Worm (Caenorhabditis elegans): ENCODE measurements around the gene F10C1.9.

Gene F10C1.9

ce11 chrII:5701485-5701884 lies 43.6 kb downstream of the F10C1.9 start (continued):
- TF ChIP-seq nfya-2 (GFP tag; IDR thresholded peaks at IDR 0.05) (no peak), ceh-100 (GFP tag; IDR thresholded peaks at IDR 0.05) (no peak), cebp-2 (GFP tag; IDR thresholded peaks at IDR 0.05) (no peak), ztf-26 (tag; optimal IDR thresholded peaks at IDR 0.05) (no peak), F33H1.4 (GFP tag; IDR thresholded peaks at IDR 0.05) (peak; percentile 49; the same call in 1 of the 2 replicates), hsf-1 (GFP tag; IDR thresholded peaks at IDR 0.05) (0 out of 2 replicates have a peak, but pooled peaks have one; percentile 20), let-607 (tag; optimal IDR thresholded peaks at IDR 0.05) (no peak), sea-2 (GFP tag; IDR thresholded peaks at IDR 0.05) (no peak), ccch-3 (GFP tag; optimal IDR thresholded peaks at IDR 0.05) (no peak), him-1 (tag; optimal IDR thresholded peaks at IDR 0.05) (peak; percentile 88), lin-40 (tag; optimal IDR thresholded peaks at IDR 0.05) (peak; percentile 49), xnd-1 (tag; optimal IDR thresholded peaks at IDR 0.05) (peak; percentile 32), ztf-25 (GFP tag; IDR thresholded peaks at IDR 0.05) (no peak), bed-1 (GFP tag; IDR thresholded peaks at IDR 0.05) (no peak), lsy-27 (tag; optimal IDR thresholded peaks at IDR 0.05; ENCODE audit: borderline replicate concordance, insufficient read depth) (peak; percentile 88), snpc-4 (GFP tag; optimal IDR thresholded peaks at IDR 0.05) (peak; percentile 97), snpc-4 (tag; optimal IDR thresholded peaks at IDR 0.05) (peak; percentile 98 to 99 (median 98)), C06A6.2 (GFP tag; conservative IDR thresholded peaks at IDR 0.05) (no peak), tbp1 (GFP tag; optimal IDR thresholded peaks at IDR 0.05) (peak; percentile 78), B0019.2 (GFP tag; conservative IDR thresholded peaks at IDR 0.05) (no peak), lsl-1 (GFP tag; optimal IDR thresholded peaks at IDR 0.05) (peak; percentile 59), F57C9.4 (tag; optimal IDR thresholded peaks at IDR 0.05) (no peak), pha-4 (tag; optimal IDR thresholded peaks at IDR 0.05) (no peak), rec-8 (tag; optimal IDR thresholded peaks at IDR 0.05) (peak in 1 of 2 experiments; percentile 3), ekl-4 (GFP tag; IDR thresholded peaks at IDR 0.05) (peak; percentile 47; the same call in 1 of the 2 replicates), tlf-1 (GFP tag; optimal IDR thresholded peaks at IDR 0.05) (no peak), B0336.3 (GFP tag; IDR thresholded peaks at IDR 0.05) (peak; percentile 60; the same call in 1 of the 2 replicates), hmg-1.2 (GFP tag; IDR thresholded peaks at IDR 0.05) (peak; percentile 87), somi-1 (GFP tag; optimal IDR thresholded peaks at IDR 0.05) (no peak), attf-5 (GFP tag; optimal IDR thresholded peaks at IDR 0.05) (no peak), atf-7 (tag; optimal IDR thresholded peaks at IDR 0.05) (peak; percentile 6), nhr-120 (GFP tag; IDR thresholded peaks at IDR 0.05) (no peak), hlh-26 (GFP tag; conservative IDR thresholded peaks at IDR 0.05) (no peak), dox-1 (GFP tag; IDR thresholded peaks at IDR 0.05) (peak; percentile 68)

ce11 chrII:5698869-5699268 lies 46.2 kb downstream of the F10C1.9 start, which contains the start of the genes C25H3.10 and C25H3.1:
TSS of gene C25H3.10 (minus strand) at chrII:5698969.
TSS of gene C25H3.1 (plus strand) at chrII:5699071.
- no peak for TF ChIP-seq F33H1.4 (GFP tag; IDR thresholded peaks at IDR 0.05)
- no peak for TF ChIP-seq F55B11.4 (tag; optimal IDR thresholded peaks at IDR 0.05; ENCODE audit: borderline replicate concordance, insufficient read depth)
- TF ChIP-seq let-526 (GFP tag; IDR thresholded peaks at IDR 0.05), result no peak
- no peak for TF ChIP-seq lin-35 (GFP tag; optimal IDR thresholded peaks at IDR 0.05)
- TF ChIP-seq ets-4 (GFP tag; optimal IDR thresholded peaks at IDR 0.05), result no peak
- TF ChIP-seq attf-6 (GFP tag; IDR thresholded peaks at IDR 0.05), result no peak
- no peak for TF ChIP-seq nfyb-1 (GFP tag; IDR thresholded peaks at IDR 0.05)
- no peak for TF ChIP-seq C06A6.2 (GFP tag; conservative IDR thresholded peaks at IDR 0.05)
- no peak for TF ChIP-seq ceh-58 (GFP tag; IDR thresholded peaks at IDR 0.05)
- no peak for TF ChIP-seq lir-1 (GFP tag; conservative IDR thresholded peaks at IDR 0.05)
- TF ChIP-seq lsl-1 (GFP tag; optimal IDR thresholded peaks at IDR 0.05), result no peak
- TF ChIP-seq F39B2.1 (GFP tag; IDR thresholded peaks at IDR 0.05), result no peak
- no peak for TF ChIP-seq Y79H2A.3 (GFP tag; conservative IDR thresholded peaks at IDR 0.05)
- TF ChIP-seq B0261.1 (tag; optimal IDR thresholded peaks at IDR 0.05), result no peak
- TF ChIP-seq mcd-1 (GFP tag; IDR thresholded peaks at IDR 0.05), result no peak
- TF ChIP-seq F49E8.2 (tag; optimal IDR thresholded peaks at IDR 0.05; ENCODE audit: insufficient read depth), result no peak
